Fruit fly (Drosophila melanogaster) whole organism, embryonic: Measurements from ENCODE around the gene pix.

ENCODE experiments used
- Asciz ChIP-seq: fragments of 200-800 bp; sonication (Bioruptor generic); optimal IDR thresholded peaks from 2 replicates; lab custom pipeline; 2017; ENCODE audit warnings: missing biosample characterization, mild to moderate bottlenecking, missing genetic modification characterization, missing genetic modification reagents
- Bgb ChIP-seq: fragments of 200-800 bp; sonication (Bioruptor generic); IDR thresholded peaks from 2 replicates; pipeline ENCODE4 v1.3.6; 2022; ENCODE audit warnings: missing biosample characterization, missing genetic modification characterization; ENCODE audit not compliant: partially characterized antibody
- CG10654 ChIP-seq: fragments of 200-800 bp; sonication (Bioruptor generic); optimal IDR thresholded peaks from 2 replicates; lab custom pipeline; 2016; ENCODE audit warnings: missing biosample characterization, missing genetic modification characterization
- CG13775 ChIP-seq: fragments of 200-800 bp; sonication (Bioruptor generic); optimal IDR thresholded peaks from 3 replicates; lab custom pipeline; 2017; ENCODE audit warnings: missing biosample characterization, mild to moderate bottlenecking, missing genetic modification characterization
- CG13894 ChIP-seq: fragments of 200-800 bp; sonication (Bioruptor generic); optimal IDR thresholded peaks from 3 replicates; lab custom pipeline; 2018; ENCODE audit warnings: missing biosample characterization, mild to moderate bottlenecking, missing genetic modification characterization, moderate library complexity
- CG14710 ChIP-seq: fragments of 200-800 bp; sonication (Bioruptor generic); optimal IDR thresholded peaks from 3 replicates; lab custom pipeline; 2019; ENCODE audit warnings: missing biosample characterization, mild to moderate bottlenecking, missing genetic modification characterization, moderate library complexity
- CG14860 ChIP-seq: fragments of 200-800 bp; sonication (Bioruptor generic); IDR thresholded peaks from 3 replicates; pipeline ENCODE4 v1.3.6; 2022; ENCODE audit warnings: missing biosample characterization, missing genetic modification characterization; ENCODE audit not compliant: partially characterized antibody
- CG1602 ChIP-seq: fragments of 200-800 bp; sonication (Bioruptor generic); optimal IDR thresholded peaks from 3 replicates; lab custom pipeline; 2016; ENCODE audit warnings: missing biosample characterization, missing genetic modification characterization
- CG17568 ChIP-seq: fragments of 200-800 bp; sonication (Bioruptor generic); optimal IDR thresholded peaks from 2 replicates; lab custom pipeline; 2018; ENCODE audit warnings: missing biosample characterization, mild to moderate bottlenecking, missing genetic modification characterization, moderate library complexity
- CG1792 ChIP-seq: fragments of 200-800 bp; sonication (Bioruptor generic); optimal IDR thresholded peaks from 2 replicates; lab custom pipeline; 2016; ENCODE audit warnings: missing biosample characterization, missing genetic modification characterization
- CG4282 ChIP-seq: fragments of 200-800 bp; sonication (Bioruptor generic); optimal IDR thresholded peaks from 2 replicates; lab custom pipeline; 2016; ENCODE audit warnings: missing biosample characterization, missing genetic modification characterization
- CG7928 ChIP-seq: fragments of 200-800 bp; sonication (Bioruptor generic); optimal IDR thresholded peaks from 2 replicates; lab custom pipeline; 2017; ENCODE audit warnings: missing biosample characterization, mild to moderate bottlenecking, missing genetic modification characterization
- CG8924 ChIP-seq: fragments of 200-800 bp; optimal IDR thresholded peaks from 3 replicates; lab custom pipeline; 2019; ENCODE audit warnings: missing biosample characterization, mild to moderate bottlenecking, missing genetic modification characterization, moderate library complexity
- Chrac-16 ChIP-seq: fragments of 200-800 bp; sonication (Bioruptor generic); optimal IDR thresholded peaks from 3 replicates; lab custom pipeline; 2016; ENCODE audit warnings: missing biosample characterization, missing genetic modification characterization
- Deaf1 ChIP-seq: fragments of 200-800 bp; optimal IDR thresholded peaks from 3 replicates; lab custom pipeline; 2019; ENCODE audit warnings: missing biosample characterization, mild to moderate bottlenecking, missing genetic modification characterization, moderate library complexity
- Dek ChIP-seq: fragments of 200-800 bp; sonication (Bioruptor generic); optimal IDR thresholded peaks from 3 replicates; lab custom pipeline; 2019; ENCODE audit warnings: missing biosample characterization, mild to moderate bottlenecking, missing genetic modification characterization, moderate library complexity
- Dfd ChIP-seq, 2 experiments: fragments of >200 bp; optimal IDR thresholded peaks; 2 replicates each; lab custom pipeline; 2017; ENCODE audit warnings: missing biosample characterization in 2 of 2, missing genetic modification characterization in 2 of 2
- Dp ChIP-seq: fragments of 200-800 bp; sonication (Bioruptor generic); optimal IDR thresholded peaks from 2 replicates; lab custom pipeline; 2018; ENCODE audit warnings: missing biosample characterization, mild to moderate bottlenecking, missing genetic modification characterization, moderate library complexity
- Dref ChIP-seq: fragments of 200-800 bp; sonication (Bioruptor generic); IDR thresholded peaks from 2 replicates; pipeline ENCODE4 v1.3.6; 2022; ENCODE audit warnings: missing biosample characterization, missing genetic modification characterization
- E2f1 ChIP-seq: fragments of 200-800 bp; sonication (Bioruptor generic); IDR thresholded peaks from 2 replicates; pipeline ENCODE4 v1.3.6; 2022; ENCODE audit warnings: missing biosample characterization, missing genetic modification characterization
- Ets65A ChIP-seq: fragments of 200-800 bp; sonication (Bioruptor generic); peaks from one replicate; lab custom pipeline; 2016; ENCODE audit warnings: missing biosample characterization, missing genetic modification characterization
- H15 ChIP-seq: fragments of 200-800 bp; sonication (Bioruptor generic); IDR thresholded peaks from 3 replicates; pipeline ENCODE4 v1.3.6; 2022; ENCODE audit warnings: missing biosample characterization, missing genetic modification characterization
- HLH4C ChIP-seq: fragments of 200-800 bp; sonication (Bioruptor generic); IDR thresholded peaks from 3 replicates; pipeline ENCODE4 v1.3.6; 2022; ENCODE audit warnings: missing biosample characterization, missing genetic modification characterization; ENCODE audit not compliant: partially characterized antibody
- HLHmδ ChIP-seq: fragments of 200-800 bp; sonication (Bioruptor generic); optimal IDR thresholded peaks from 2 replicates; lab custom pipeline; 2018; ENCODE audit warnings: missing biosample characterization, mild to moderate bottlenecking, missing genetic modification characterization, moderate library complexity
- Hr78 ChIP-seq, 2 experiments: fragments of 200-800 bp in 1 of 2; fragments of >200 bp in 1 of 2; sonication (Bioruptor generic) in 1 of 2; optimal IDR thresholded peaks; 2 replicates each; lab custom pipeline; 2017 to 2019; ENCODE audit warnings: missing biosample characterization in 2 of 2, missing genetic modification characterization in 2 of 2, mild to moderate bottlenecking in 1 of 2, moderate library complexity in 1 of 2
- MESR4 ChIP-seq: fragments of 200-800 bp; sonication (Bioruptor generic); optimal IDR thresholded peaks from 2 replicates; lab custom pipeline; 2018; ENCODE audit warnings: missing biosample characterization, mild to moderate bottlenecking, missing genetic modification characterization, moderate library complexity
- Myb ChIP-seq: fragments of 200-800 bp; sonication (Bioruptor generic); optimal IDR thresholded peaks from 2 replicates; lab custom pipeline; 2016; ENCODE audit warnings: missing biosample characterization, missing genetic modification characterization
- NK7.1 ChIP-seq: fragments of 200-800 bp; sonication (Bioruptor generic); optimal IDR thresholded peaks from 3 replicates; lab custom pipeline; 2016; ENCODE audit warnings: missing biosample characterization, missing genetic modification characterization
- Scr ChIP-seq: fragments of 200-800 bp; sonication (Bioruptor generic); IDR thresholded peaks from 2 replicates; pipeline ENCODE4 v1.3.6; 2022; ENCODE audit warnings: missing biosample characterization, missing genetic modification characterization; ENCODE audit not compliant: partially characterized antibody
- Six4 ChIP-seq: fragments of 200-800 bp; sonication (Bioruptor generic); optimal IDR thresholded peaks from 2 replicates; lab custom pipeline; 2016; ENCODE audit warnings: missing biosample characterization, missing genetic modification characterization
- Sox100B ChIP-seq: fragments of 200-800 bp; sonication (Bioruptor generic); optimal IDR thresholded peaks from 3 replicates; lab custom pipeline; 2018; ENCODE audit warnings: missing biosample characterization, mild to moderate bottlenecking, missing genetic modification characterization
- Sox102F ChIP-seq: fragments of 200-800 bp; sonication (Bioruptor generic); optimal IDR thresholded peaks from 2 replicates; lab custom pipeline; 2018; ENCODE audit warnings: missing biosample characterization, mild to moderate bottlenecking, missing genetic modification characterization, moderate library complexity
- Usf ChIP-seq: fragments of 200-800 bp; sonication (Bioruptor generic); optimal IDR thresholded peaks from 2 replicates; lab custom pipeline; 2017; ENCODE audit warnings: missing genotype, missing biosample characterization, missing genetic modification characterization
- bsh ChIP-seq, 2 experiments: fragments of 200-800 bp; sonication (Bioruptor generic); optimal IDR thresholded peaks; 2 replicates each; lab custom pipeline; 2017 to 2018; ENCODE audit warnings: mild to moderate bottlenecking in 2 of 2, missing biosample characterization in 2 of 2, missing genetic modification characterization in 2 of 2, moderate library complexity in 1 of 2
- chm ChIP-seq: fragments of 200-800 bp; sonication (Bioruptor generic); IDR thresholded peaks from 2 replicates; pipeline ENCODE4 v1.3.6; 2022; ENCODE audit warnings: missing biosample characterization, missing genetic modification characterization
- dati ChIP-seq: fragments of 200-800 bp; sonication (Bioruptor generic); IDR thresholded peaks from 2 replicates; pipeline ENCODE4 v1.3.6; 2022; ENCODE audit warnings: missing biosample characterization, missing genetic modification characterization
- dmrt11E ChIP-seq: fragments of 200-800 bp; sonication (Bioruptor generic); optimal IDR thresholded peaks from 3 replicates; lab custom pipeline; 2018; ENCODE audit warnings: missing biosample characterization, mild to moderate bottlenecking, missing genetic modification characterization, moderate library complexity
- exex ChIP-seq: fragments of 200-800 bp; sonication (Bioruptor generic); optimal IDR thresholded peaks from 4 replicates; lab custom pipeline; 2018; ENCODE audit warnings: missing biosample characterization, mild to moderate bottlenecking, missing genetic modification characterization, moderate library complexity
- fu2 ChIP-seq: fragments of 200-800 bp; sonication (Bioruptor generic); optimal IDR thresholded peaks from 2 replicates; lab custom pipeline; 2016; ENCODE audit warnings: missing biosample characterization, missing genetic modification characterization
- gcm ChIP-seq: fragments of 200-800 bp; sonication (Bioruptor generic); optimal IDR thresholded peaks from 2 replicates; lab custom pipeline; 2019; ENCODE audit warnings: missing biosample characterization, mild to moderate bottlenecking, missing genetic modification characterization, moderate library complexity
- gem ChIP-seq: fragments of 200-800 bp; sonication (Bioruptor generic); optimal IDR thresholded peaks from 2 replicates; lab custom pipeline; 2019; ENCODE audit warnings: missing biosample characterization, mild to moderate bottlenecking, missing genetic modification characterization, moderate library complexity
- lab ChIP-seq: fragments of 200-800 bp; sonication (Bioruptor generic); optimal IDR thresholded peaks from 3 replicates; lab custom pipeline; 2017; ENCODE audit warnings: missing biosample characterization, missing genetic modification characterization, mild to moderate bottlenecking, moderate library complexity, missing genetic modification reagents
- mam ChIP-seq: fragments of 200-800 bp; sonication (Bioruptor generic); optimal IDR thresholded peaks from 3 replicates; lab custom pipeline; 2016; ENCODE audit warnings: missing biosample characterization, missing genetic modification characterization
- nau ChIP-seq: fragments of 200-800 bp; sonication (Bioruptor generic); optimal IDR thresholded peaks from 3 replicates; lab custom pipeline; 2017; ENCODE audit warnings: missing biosample characterization, mild to moderate bottlenecking, missing genetic modification characterization, missing genetic modification reagents
- slp2 ChIP-seq: fragments of 200-800 bp; sonication (Bioruptor generic); optimal IDR thresholded peaks from 2 replicates; lab custom pipeline; 2016; ENCODE audit warnings: missing biosample characterization, missing genetic modification characterization
- sob ChIP-seq: fragments of 200-800 bp; sonication (Bioruptor generic); IDR thresholded peaks from 2 replicates; pipeline ENCODE4 v1.3.6; 2022; ENCODE audit warnings: missing biosample characterization, missing genetic modification characterization
- tin ChIP-seq: fragments of 200-800 bp; sonication (Bioruptor generic); optimal IDR thresholded peaks from 3 replicates; lab custom pipeline; 2016; ENCODE audit warnings: missing biosample characterization, missing genetic modification characterization
- z ChIP-seq: fragments of 200-800 bp; sonication (Bioruptor generic); IDR thresholded peaks from 3 replicates; pipeline ENCODE4 v1.3.6; 2022; ENCODE audit warnings: missing biosample characterization, missing genetic modification characterization
- zfh2 ChIP-seq: fragments of 200-800 bp; sonication (Bioruptor generic); optimal IDR thresholded peaks from 2 replicates; lab custom pipeline; 2016; ENCODE audit warnings: missing biosample characterization, missing genetic modification characterization

The pix gene

DNA sequence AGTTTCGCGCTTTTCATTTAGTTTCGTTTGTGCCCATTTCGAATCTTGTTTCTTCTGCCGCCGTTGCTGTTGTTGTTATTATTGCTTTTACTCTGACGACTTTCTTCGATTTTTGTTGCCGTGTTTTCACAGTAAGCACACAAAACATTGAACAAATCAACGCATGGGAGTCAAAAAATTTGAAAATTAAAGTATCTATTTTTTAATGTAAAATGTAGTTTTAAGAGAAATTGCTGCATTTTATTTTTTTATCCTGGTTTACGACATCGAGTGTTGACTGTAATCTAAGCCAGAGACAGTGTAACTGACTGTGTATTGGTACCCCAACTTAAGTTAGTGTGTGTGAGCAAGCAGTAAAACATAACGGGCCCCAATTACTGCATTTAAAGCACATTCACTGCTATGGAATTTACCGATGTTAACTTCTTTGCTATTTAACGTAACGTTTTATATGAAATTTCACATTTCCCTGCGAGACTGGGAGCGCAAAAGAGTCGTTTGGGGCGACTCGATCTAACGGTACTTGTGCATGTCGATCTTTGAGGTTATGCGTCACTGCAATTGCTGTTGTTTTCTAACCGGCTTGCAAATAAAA is 21.7 kb upstream of the pix start (continued):
- TF ChIP-seq exex (tag; lab: Kevin White, UChicago) (no peak), Dref (GFP tag; lab: Robert Waterston, UW) (no peak), NK7.1 (GFP tag; lab: Kevin White, UChicago) (no peak), Chrac-16 (peak; percentile 63), Six4 (GFP tag; lab: Kevin White, UChicago) (peak; percentile 49), Dfd (GFP tag; optimal IDR thresholded peaks at IDR 0.05; lab: Kevin White, UChicago) (no peak), Hr78 (GFP tag; optimal IDR thresholded peaks at IDR 0.05; lab: Kevin White, UChicago) (no peak), CG17568 (GFP tag; lab: Kevin White, UChicago) (no peak), lab (GFP tag; lab: Kevin White, UChicago) (no peak), z (GFP tag; lab: Robert Waterston, UW) (no peak), Myb (peak; percentile 0), dati (GFP tag; lab: Robert Waterston, UW) (0 out of 2 replicates have a peak, but pooled peaks have one; percentile 3), chm (GFP tag; lab: Robert Waterston, UW) (peak; percentile 68; the same call in 1 of the 2 replicates), CG4282 (GFP tag; lab: Kevin White, UChicago) (no peak), Dp (GFP tag; lab: Kevin White, UChicago) (no peak), dmrt11E (tag; lab: Kevin White, UChicago) (peak; percentile 61), Dek (tag; lab: Kevin White, UChicago) (peak; percentile 32), Asciz (peak; percentile 61), CG13894 (tag; lab: Kevin White, UChicago) (no peak), CG7928 (GFP tag; lab: Kevin White, UChicago) (no peak), Usf (GFP tag; lab: Kevin White, UChicago) (peak; percentile 3), Bgb (no peak), CG13775 (GFP tag; lab: Kevin White, UChicago) (peak; percentile 3), Deaf1 (tag; lab: Kevin White, UChicago) (no peak), CG8924 (peak; percentile 51), H15 (peak; percentile 68; the same call in 2 of the 3 replicates), CG10654 (GFP tag; lab: Kevin White, UChicago) (peak; percentile 34), mam (peak; percentile 28), CG1792 (GFP tag; lab: Kevin White, UChicago) (no peak), CG14710 (tag; lab: Kevin White, UChicago) (peak; percentile 49), nau (GFP tag; lab: Kevin White, UChicago) (no peak), HLHmδ (GFP tag; lab: Kevin White, UChicago) (no peak), sob (GFP tag; lab: Robert Waterston, UW) (peak; percentile 63; the same call in 1 of the 2 replicates), gem (tag; lab: Kevin White, UChicago) (no peak), CG1602 (GFP tag; lab: Kevin White, UChicago) (peak; percentile 63), E2f1 (GFP tag; lab: Robert Waterston, UW) (peak; percentile 66), tin (peak; percentile 53), zfh2 (GFP tag; lab: Kevin White, UChicago) (peak; percentile 61), HLH4C (no peak), gcm (GFP tag; lab: Kevin White, UChicago) (no peak), Ets65A (peak; percentile 51), Sox102F (GFP tag; lab: Kevin White, UChicago) (peak; percentile 84), CG14860 (no peak), Scr (GFP tag; lab: Robert Waterston, UW) (no peak), Sox100B (no peak), MESR4 (GFP tag; lab: Kevin White, UChicago) (peak; percentile 17), fu2 (GFP tag; lab: Kevin White, UChicago) (peak; percentile 24), slp2 (GFP tag; lab: Kevin White, UChicago) (peak; percentile 40), bsh (GFP tag; optimal IDR thresholded peaks at IDR 0.05; lab: Kevin White, UChicago) (peak in 1 of 2 experiments; percentile 79)
